Worm (Caenorhabditis elegans) whole organism, mixed stage, embryonic: ENCODE measurements around the gene egl-21.

ENCODE experiments used
- M03D4.4 ChIP-seq: sonication (generic microtip); optimal IDR thresholded peaks from 2 replicates; lab custom pipeline; 2017; ENCODE audit warnings: mild to moderate bottlenecking, missing genetic modification characterization, missing compliant biosample characterization
- ceh-39 ChIP-seq: fragments of 150-350 bp; optimal IDR thresholded peaks from 2 replicates; lab custom pipeline; 2014; ENCODE audit warnings: missing biosample characterization, missing genetic modification characterization
- ces-1 ChIP-seq: fragments of 150-350 bp; optimal IDR thresholded peaks from 2 replicates; lab custom pipeline; 2014; ENCODE audit warnings: missing biosample characterization, missing genetic modification reagents, missing genetic modification characterization
- mep-1 ChIP-seq: fragments of 150-350 bp; optimal IDR thresholded peaks from 2 replicates; lab custom pipeline; 2017; ENCODE audit warnings: missing biosample characterization, missing genetic modification reagents, missing genetic modification characterization, inconsistent platforms

- TF ChIP-seq ces-1 (GFP tag; lab: Kevin White, UChicago) (no peak), M03D4.4 (tag; lab: Kevin White, UChicago) (no peak), ceh-39 (tag; lab: Kevin White, UChicago) (no peak), mep-1 (no peak)
Observed at ce11 chrIV:10453001-10453400, 28.6 kb downstream of the egl-21 start, which contains the start of gene F01D4.8.
